Fruit fly (Drosophila melanogaster): ENCODE measurements around the gene Cyp28d1.

Cyp28d1 gene

dm6 chr2L:5261223-5261984 lies 51.1 kb downstream of the Cyp28d1 start (continued):
- TF ChIP-seq Ssrp (tag; optimal IDR thresholded peaks at IDR 0.05) (peak; percentile 38), Ada2b (GFP tag; IDR thresholded peaks at IDR 0.05) (0 out of 2 replicates have a peak, but pooled peaks have one; percentile 11), Doc3 (GFP tag; IDR thresholded peaks at IDR 0.05; ENCODE audit: partially characterized antibody) (no peak), CG9817 (tag; optimal IDR thresholded peaks at IDR 0.05) (no peak), CG7839 (tag; optimal IDR thresholded peaks at IDR 0.05) (peak; percentile 36), org-1 (GFP tag; optimal IDR thresholded peaks at IDR 0.05) (peak; percentile 1), pnt (GFP tag; optimal IDR thresholded peaks at IDR 0.05) (peak; percentile 13), CG14965 (GFP tag; optimal IDR thresholded peaks at IDR 0.05; ENCODE audit: borderline replicate concordance) (peak; percentile 39), chn (GFP tag; optimal IDR thresholded peaks at IDR 0.05) (peak; percentile 28), grau (tag; optimal IDR thresholded peaks at IDR 0.05) (peak; percentile 42), row (GFP tag; IDR thresholded peaks at IDR 0.05) (peak; percentile 37; the same call in 2 of the 3 replicates), klu (GFP tag; IDR thresholded peaks at IDR 0.05) (no peak), Xbp1 (GFP tag; optimal IDR thresholded peaks at IDR 0.05) (peak; percentile 28), lmd (GFP tag; IDR thresholded peaks at IDR 0.05) (peak; percentile 41; the same call in 1 of the 2 replicates), CG12769 (tag; optimal IDR thresholded peaks at IDR 0.05) (peak; percentile 29), Drgx (GFP tag; IDR thresholded peaks at IDR 0.05) (peak; percentile 87), Sox102F (GFP tag; optimal IDR thresholded peaks at IDR 0.05) (peak; percentile 39), HLH4C (GFP tag; IDR thresholded peaks at IDR 0.05; ENCODE audit: partially characterized antibody) (no peak), nmo (GFP tag; optimal IDR thresholded peaks at IDR 0.05) (peak; percentile 30), CG8290 (GFP tag; optimal IDR thresholded peaks at IDR 0.05) (no peak), CG8290 (tag; optimal IDR thresholded peaks at IDR 0.05) (peak in 1 of 2 experiments; percentile 67), CG10209 (GFP tag; optimal IDR thresholded peaks at IDR 0.05) (peak; percentile 46), CG1603 (tag; optimal IDR thresholded peaks at IDR 0.05) (peak; percentile 56), kah (GFP tag; optimal IDR thresholded peaks at IDR 0.05) (peak; percentile 14), CG15696 (tag; optimal IDR thresholded peaks at IDR 0.05) (peak; percentile 11), CG15269 (tag; optimal IDR thresholded peaks at IDR 0.05) (peak; percentile 2), pan (optimal IDR thresholded peaks at IDR 0.05) (no peak), pan (GFP tag; optimal IDR thresholded peaks at IDR 0.05 in 1 of 2, IDR thresholded peaks at IDR 0.05 in 1 of 2) (no peak), CG31441 (GFP tag; IDR thresholded peaks at IDR 0.05) (peak; percentile 49; the same call in 1 of the 2 replicates), lilli (GFP tag; optimal IDR thresholded peaks at IDR 0.05) (peak; percentile 18), CG2875 (GFP tag; optimal IDR thresholded peaks at IDR 0.05) (peak; percentile 30), oc (tag; optimal IDR thresholded peaks at IDR 0.05) (peak; percentile 8), cwo (GFP tag; optimal IDR thresholded peaks at IDR 0.05) (peak; percentile 5), Atf-2 (GFP tag; optimal IDR thresholded peaks at IDR 0.05) (no peak), otp (GFP tag; IDR thresholded peaks at IDR 0.05) (peak; percentile 60; the same call in 1 of the 3 replicates), H2.0 (GFP tag; IDR thresholded peaks at IDR 0.05) (peak; percentile 49), trem (tag; optimal IDR thresholded peaks at IDR 0.05) (peak; percentile 19), sob (GFP tag; IDR thresholded peaks at IDR 0.05) (0 out of 2 replicates have a peak, but pooled peaks have one; percentile 18), E2f1 (GFP tag; IDR thresholded peaks at IDR 0.05) (0 out of 2 replicates have a peak, but pooled peaks have one; percentile 29), CG18262 (tag; optimal IDR thresholded peaks at IDR 0.05) (peak; percentile 65), Max (GFP tag; optimal IDR thresholded peaks at IDR 0.05) (no peak), Gug (GFP tag; IDR thresholded peaks at IDR 0.05) (no peak), zf30C (GFP tag; optimal IDR thresholded peaks at IDR 0.05) (no peak), tgo (GFP tag; IDR thresholded peaks at IDR 0.05) (0 out of 3 replicates have a peak, but pooled peaks have one; percentile 19), CG14667 (GFP tag; IDR thresholded peaks at IDR 0.05) (0 out of 2 replicates have a peak, but pooled peaks have one; percentile 25), CG32772 (GFP tag; IDR thresholded peaks at IDR 0.05) (peak; percentile 39; the same call in 1 of the 2 replicates), CG12391 (tag; optimal IDR thresholded peaks at IDR 0.05) (peak; percentile 18), sens (GFP tag) (peak; percentile 81), CG10979 (tag; optimal IDR thresholded peaks at IDR 0.05) (peak; percentile 44)

All from whole organism, embryonic.